Worm (Caenorhabditis elegans) whole organism, L1 larva: ENCODE data around the gene D2023.3.

Source experiments
- C04F5.9 ChIP-seq: sonication (generic microtip); optimal IDR thresholded peaks from 2 replicates; lab custom pipeline; 2016; ENCODE audit warnings: missing genetic modification characterization, missing compliant biosample characterization
- C16A3.4 ChIP-seq: fragments of 150-350 bp; optimal IDR thresholded peaks from 2 replicates; lab custom pipeline; 2014; ENCODE audit warnings: missing biosample characterization, missing genetic modification characterization
- aly-2 ChIP-seq: fragments of 150-350 bp; optimal IDR thresholded peaks from 2 replicates; lab custom pipeline; 2014; ENCODE audit warnings: missing biosample characterization, missing genetic modification characterization
- blmp-1 ChIP-seq: fragments of 150-350 bp; optimal IDR thresholded peaks from 2 replicates; lab custom pipeline; 2014; ENCODE audit warnings: missing biosample characterization, missing genetic modification characterization
- ceh-63 ChIP-seq: fragments of 200-800 bp; sonication (Bioruptor generic); optimal IDR thresholded peaks from 2 replicates; lab custom pipeline; 2018; ENCODE audit warnings: mild to moderate bottlenecking, missing genetic modification characterization, missing compliant biosample characterization
- ceh-8 ChIP-seq: fragments of 200-800 bp; sonication (Bioruptor generic); optimal IDR thresholded peaks from 2 replicates; lab custom pipeline; 2018; ENCODE audit warnings: mild to moderate bottlenecking, missing genetic modification characterization, moderate library complexity, missing compliant biosample characterization
- ceh-82 ChIP-seq, 3 experiments: fragments of 150-350 bp in 1 of 3; sonication (generic microtip) in 2 of 3; optimal IDR thresholded peaks; 2 replicates each; lab custom pipeline; 2014 to 2017; ENCODE audit warnings: missing biosample characterization in 3 of 3, missing genetic modification characterization in 3 of 3
- ceh-88 ChIP-seq: fragments of 200-800 bp; sonication (Bioruptor generic); IDR thresholded peaks from 2 replicates; pipeline ENCODE4 v1.3.6; 2022; ENCODE audit warnings: missing genetic modification characterization, missing compliant biosample characterization
- ceh-90 ChIP-seq: sonication (generic microtip); optimal IDR thresholded peaks from 2 replicates; lab custom pipeline; 2016; ENCODE audit warnings: missing genetic modification characterization, missing compliant biosample characterization
- dsc-1 ChIP-seq: sonication (generic microtip); optimal IDR thresholded peaks from 2 replicates; lab custom pipeline; 2016; ENCODE audit warnings: mild to moderate bottlenecking, missing genetic modification characterization, missing compliant biosample characterization
- efl-1 ChIP-seq, 4 experiments: fragments of 150-350 bp; optimal IDR thresholded peaks in 3 of 4; peaks in 1 of 4; 1 replicate in 1 of 4; 2 replicates in 3 of 4; lab custom pipeline; 2014; ENCODE audit warnings: missing biosample characterization in 2 of 4, missing genetic modification characterization in 2 of 4, missing genetic modification reagents in 2 of 4
- egl-13 ChIP-seq: sonication (generic microtip); optimal IDR thresholded peaks from 2 replicates; lab custom pipeline; 2016; ENCODE audit warnings: missing genotype, missing genetic modification reagents, missing genetic modification characterization, missing compliant biosample characterization
- elt-3 ChIP-seq, 6 experiments: fragments of 150-350 bp in 1 of 6; sonication (generic microtip); optimal IDR thresholded peaks; 2 replicates each; lab custom pipeline; 2017 to 2018; ENCODE audit warnings: missing biosample characterization in 6 of 6, missing genetic modification characterization in 6 of 6, inconsistent platforms in 1 of 6
- grh-1 ChIP-seq: fragments of 200-800 bp; sonication (Bioruptor generic); IDR thresholded peaks from 2 replicates; pipeline ENCODE4 v1.3.6; 2022; ENCODE audit warnings: missing genetic modification reagents, missing genetic modification characterization, missing compliant biosample characterization
- hlh-4 ChIP-seq: sonication (generic microtip); optimal IDR thresholded peaks from 2 replicates; lab custom pipeline; 2016; ENCODE audit warnings: mild to moderate bottlenecking, missing genetic modification characterization, missing compliant biosample characterization
- hpl-2 ChIP-seq: fragments of 150-350 bp; optimal IDR thresholded peaks from 2 replicates; lab custom pipeline; 2014; ENCODE audit warnings: missing biosample characterization, missing genetic modification reagents, missing genetic modification characterization
- irx-1 ChIP-seq: sonication (generic microtip); optimal IDR thresholded peaks from 2 replicates; lab custom pipeline; 2016; ENCODE audit warnings: missing genetic modification characterization, missing compliant biosample characterization
- isw-1 ChIP-seq: fragments of 200-800 bp; sonication (Bioruptor generic); IDR thresholded peaks from 2 replicates; pipeline ENCODE4 v1.3.6; 2022; ENCODE audit warnings: missing genetic modification characterization, missing compliant biosample characterization
- lin-14 ChIP-seq: fragments of 200-800 bp; sonication (Bioruptor generic); optimal IDR thresholded peaks from 2 replicates; lab custom pipeline; 2018; ENCODE audit warnings: mild to moderate bottlenecking, missing genetic modification characterization, moderate library complexity, missing compliant biosample characterization
- lin-35 ChIP-seq, 2 experiments: fragments of 150-350 bp; optimal IDR thresholded peaks; 2 replicates each; lab custom pipeline; 2014; ENCODE audit warnings: missing biosample characterization in 2 of 2, missing genetic modification characterization in 2 of 2, missing genetic modification reagents in 2 of 2
- lin-39 ChIP-seq: fragments of 150-350 bp; optimal IDR thresholded peaks from 2 replicates; lab custom pipeline; 2014; ENCODE audit warnings: missing biosample characterization, missing genetic modification reagents, missing genetic modification characterization
- lir-3 ChIP-seq: sonication (generic microtip); optimal IDR thresholded peaks from 2 replicates; lab custom pipeline; 2016; ENCODE audit warnings: mild to moderate bottlenecking, missing genetic modification characterization, moderate library complexity, missing compliant biosample characterization; ENCODE audit not compliant: poor library complexity
- lsy-2 ChIP-seq, 2 experiments: fragments of 150-350 bp; optimal IDR thresholded peaks; 2 replicates each; lab custom pipeline; 2014; ENCODE audit warnings: missing biosample characterization in 2 of 2, missing genetic modification characterization in 2 of 2
- mab-9 ChIP-seq: fragments of 200-800 bp; sonication (Bioruptor generic); IDR thresholded peaks from 2 replicates; pipeline ENCODE4 v1.3.6; 2022; ENCODE audit warnings: missing genetic modification reagents, missing genetic modification characterization, missing compliant biosample characterization
- mep-1 ChIP-seq: fragments of 150-350 bp; optimal IDR thresholded peaks from 2 replicates; lab custom pipeline; 2014; ENCODE audit warnings: missing biosample characterization, missing genetic modification characterization
- nhr-19 ChIP-seq: fragments of 200-800 bp; sonication (Bioruptor generic); conservative IDR thresholded peaks from 2 replicates; pipeline ENCODE4 v1.3.6; 2022; ENCODE audit warnings: missing genetic modification characterization, missing compliant biosample characterization
- nhr-20 ChIP-seq: sonication (generic microtip); optimal IDR thresholded peaks from 2 replicates; lab custom pipeline; 2016; ENCODE audit warnings: mild to moderate bottlenecking, missing genetic modification characterization, missing compliant biosample characterization
- nhr-237 ChIP-seq: fragments of 150-350 bp; optimal IDR thresholded peaks from 2 replicates; lab custom pipeline; 2014; ENCODE audit warnings: missing biosample characterization, missing genetic modification characterization
- nhr-28 ChIP-seq: fragments of 150-350 bp; optimal IDR thresholded peaks from 2 replicates; lab custom pipeline; 2014; ENCODE audit warnings: missing biosample characterization, missing genetic modification characterization
- nhr-47 ChIP-seq: sonication (generic microtip); optimal IDR thresholded peaks from 2 replicates; lab custom pipeline; 2016; ENCODE audit warnings: mild to moderate bottlenecking, missing genetic modification characterization, moderate library complexity, missing compliant biosample characterization
- nhr-71 ChIP-seq: sonication (generic microtip); optimal IDR thresholded peaks from 2 replicates; lab custom pipeline; 2016; ENCODE audit warnings: mild to moderate bottlenecking, missing genetic modification characterization, moderate library complexity, missing compliant biosample characterization
- nhr-77 ChIP-seq: fragments of 150-350 bp; optimal IDR thresholded peaks from 2 replicates; lab custom pipeline; 2014; ENCODE audit warnings: missing biosample characterization, missing genetic modification characterization
- nhr-84 ChIP-seq: sonication (generic microtip); optimal IDR thresholded peaks from 2 replicates; lab custom pipeline; 2017; ENCODE audit warnings: missing biosample characterization, missing genetic modification characterization
- nhr-85 ChIP-seq: sonication (generic microtip); peaks from one replicate; lab custom pipeline; 2016; ENCODE audit warnings: missing genetic modification characterization, inconsistent platforms, missing compliant biosample characterization
- nhr-90 ChIP-seq: sonication (generic microtip); optimal IDR thresholded peaks from 2 replicates; lab custom pipeline; 2016; ENCODE audit warnings: mild to moderate bottlenecking, missing genetic modification characterization, missing compliant biosample characterization; ENCODE audit not compliant: poor library complexity
- pag-3 ChIP-seq: sonication (generic microtip); optimal IDR thresholded peaks from 2 replicates; lab custom pipeline; 2017; ENCODE audit warnings: missing genetic modification characterization, mild to moderate bottlenecking, missing compliant biosample characterization, antibody characterized with exemption, borderline replicate concordance; ENCODE audit not compliant: insufficient read depth
- pqm-1 ChIP-seq: sonication (generic microtip); optimal IDR thresholded peaks from 3 replicates; lab custom pipeline; 2017; ENCODE audit warnings: missing biosample characterization, missing genetic modification characterization
- snpc-4 ChIP-seq: fragments of 150-350 bp; optimal IDR thresholded peaks from 2 replicates; lab custom pipeline; 2014; ENCODE audit warnings: missing biosample characterization, missing genetic modification characterization
- snu-23 ChIP-seq: sonication (generic microtip); optimal IDR thresholded peaks from 2 replicates; lab custom pipeline; 2016; ENCODE audit warnings: missing genetic modification characterization, missing compliant biosample characterization
- sox-4 ChIP-seq: sonication (generic microtip); optimal IDR thresholded peaks from 2 replicates; lab custom pipeline; 2016; ENCODE audit warnings: missing genetic modification characterization, missing compliant biosample characterization
- sup-37 ChIP-seq: fragments of 200-800 bp; sonication (Bioruptor generic); optimal IDR thresholded peaks from 2 replicates; lab custom pipeline; 2018; ENCODE audit warnings: mild to moderate bottlenecking, missing genetic modification characterization, missing compliant biosample characterization
- tbx-2 ChIP-seq: sonication (generic microtip); optimal IDR thresholded peaks from 2 replicates; lab custom pipeline; 2016; ENCODE audit warnings: missing genetic modification characterization, missing compliant biosample characterization
- unc-130 ChIP-seq: fragments of 150-350 bp; optimal IDR thresholded peaks from 2 replicates; lab custom pipeline; 2017; ENCODE audit warnings: missing biosample characterization, missing genetic modification characterization, inconsistent platforms
- unc-86 ChIP-seq: sonication (generic microtip); optimal IDR thresholded peaks from 2 replicates; lab custom pipeline; 2016; ENCODE audit warnings: missing genetic modification characterization, missing compliant biosample characterization
- vab-15 ChIP-seq: sonication (generic microtip); optimal IDR thresholded peaks from 2 replicates; lab custom pipeline; 2017; ENCODE audit warnings: missing genotype, mild to moderate bottlenecking, missing genetic modification characterization, missing compliant biosample characterization
- xbp-1 ChIP-seq: sonication (generic microtip); optimal IDR thresholded peaks from 2 replicates; lab custom pipeline; 2016; ENCODE audit warnings: missing genetic modification characterization, missing compliant biosample characterization
- zip-4 ChIP-seq: fragments of 200-800 bp; sonication (Bioruptor generic); optimal IDR thresholded peaks from 2 replicates; lab custom pipeline; 2018; ENCODE audit warnings: mild to moderate bottlenecking, missing genetic modification characterization, moderate library complexity, missing compliant biosample characterization
- ztf-4 ChIP-seq: fragments of 150-350 bp; optimal IDR thresholded peaks from 2 replicates; lab custom pipeline; 2014; ENCODE audit warnings: missing biosample characterization, missing genetic modification characterization

Gene D2023.3

DNA sequence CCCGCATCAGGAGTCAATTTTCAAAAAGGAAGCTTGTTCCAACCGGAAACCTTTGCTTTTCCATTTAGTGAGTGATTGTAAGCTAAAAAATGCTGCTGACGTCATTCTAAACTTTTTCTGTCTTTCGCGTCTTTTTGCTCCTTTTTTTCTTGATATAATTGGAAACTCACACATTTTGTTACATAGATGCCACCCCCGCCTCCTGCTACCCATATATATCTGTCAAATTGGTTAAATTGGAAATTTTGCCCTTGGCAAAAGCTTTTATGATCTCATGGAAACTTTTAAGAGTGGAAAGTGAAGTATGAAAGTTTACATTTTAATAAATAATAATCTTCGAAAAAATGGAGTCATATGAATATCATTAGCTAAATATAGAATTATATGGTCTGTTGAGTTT lies 1.9 kb downstream of the D2023.3 start:
- peak; percentile 2 for TF ChIP-seq unc-86
- no peak for TF ChIP-seq ceh-63
- TF ChIP-seq mab-9, result no peak
- TF ChIP-seq irx-1, result peak; percentile 9
- no peak for TF ChIP-seq unc-130 (tag; lab: Kevin White, UChicago)
- TF ChIP-seq C16A3.4 (tag; lab: Kevin White, UChicago), result no peak
- TF ChIP-seq efl-1 (optimal IDR thresholded peaks at IDR 0.05; lab: Kevin White, UChicago), result no peak
- peak in 1 of 2 experiments; percentile 80 for TF ChIP-seq efl-1 (GFP tag; optimal IDR thresholded peaks at IDR 0.05 in 1 of 2; lab: Kevin White, UChicago)
- TF ChIP-seq lin-14 (GFP tag; lab: Kevin White, UChicago), result peak; percentile 67

DNA sequence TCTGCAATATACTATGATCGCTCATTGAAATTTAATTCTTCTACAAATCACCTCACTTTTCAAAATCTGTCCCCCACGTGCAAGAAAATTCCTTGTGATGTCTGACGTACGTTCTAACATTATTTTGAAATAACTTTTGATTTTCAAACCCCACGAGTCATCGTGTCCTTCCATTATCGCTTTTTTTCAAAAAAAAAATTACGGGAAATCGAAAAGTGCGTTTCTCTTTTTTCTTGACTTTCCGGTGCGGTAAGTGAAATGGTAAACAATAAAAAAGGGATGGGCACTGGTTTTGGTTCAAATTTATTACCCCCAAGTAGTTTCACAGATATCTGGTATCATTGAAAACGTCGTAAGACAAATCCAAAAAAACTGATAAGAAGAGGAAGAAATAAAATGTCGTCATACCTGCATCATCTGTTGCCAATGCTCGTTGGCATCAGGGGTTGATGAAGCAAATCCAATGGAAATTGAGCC lies 8.3 kb downstream of the D2023.3 start:
- TF ChIP-seq nhr-19 (GFP tag; lab: Robert Waterston, UW), result peak; percentile 62
- no peak for TF ChIP-seq unc-130 (tag; lab: Kevin White, UChicago)
- TF ChIP-seq ztf-4 (tag; lab: Kevin White, UChicago), result no peak
- peak; percentile 66 for TF ChIP-seq lin-14 (GFP tag; lab: Kevin White, UChicago)
- TF ChIP-seq nhr-85 (tag; lab: Kevin White, UChicago), result peak; percentile 95
- TF ChIP-seq efl-1 (optimal IDR thresholded peaks at IDR 0.05; lab: Kevin White, UChicago), result no peak
- peak in 1 of 2 experiments; percentile 79 for TF ChIP-seq efl-1 (GFP tag; optimal IDR thresholded peaks at IDR 0.05 in 1 of 2; lab: Kevin White, UChicago)
- TF ChIP-seq lin-35 (GFP tag; optimal IDR thresholded peaks at IDR 0.05; lab: Kevin White, UChicago), result peak in 1 of 2 experiments; percentile 50
- TF ChIP-seq nhr-47, result peak; percentile 49
- peak; percentile 44 for TF ChIP-seq ceh-8
- TF ChIP-seq lsy-2 (tag; optimal IDR thresholded peaks at IDR 0.05; lab: Kevin White, UChicago), result peak in 1 of 2 experiments; percentile 2
- peak; percentile 85 for TF ChIP-seq nhr-71
- peak; percentile 40 for TF ChIP-seq snu-23 (GFP tag; lab: Kevin White, UChicago)
- TF ChIP-seq blmp-1, result peak; percentile 85
- no peak for TF ChIP-seq egl-13
- peak; percentile 29 for TF ChIP-seq tbx-2 (tag; lab: Kevin White, UChicago)
- peak in 4 of 6 experiments; percentile 24 to 33 (median 26) for TF ChIP-seq elt-3 (tag; optimal IDR thresholded peaks at IDR 0.05; lab: Kevin White, UChicago)
- peak; percentile 86 for TF ChIP-seq nhr-20
- TF ChIP-seq vab-15 (tag; lab: Kevin White, UChicago), result no peak
- TF ChIP-seq snpc-4, result no peak
- TF ChIP-seq grh-1 (GFP tag; lab: Robert Waterston, UW), result 0 out of 2 replicates have a peak, but pooled peaks have one; percentile 24
- peak; percentile 32 for TF ChIP-seq nhr-90
- TF ChIP-seq, all 84 proteins: peak for 16

DNA sequence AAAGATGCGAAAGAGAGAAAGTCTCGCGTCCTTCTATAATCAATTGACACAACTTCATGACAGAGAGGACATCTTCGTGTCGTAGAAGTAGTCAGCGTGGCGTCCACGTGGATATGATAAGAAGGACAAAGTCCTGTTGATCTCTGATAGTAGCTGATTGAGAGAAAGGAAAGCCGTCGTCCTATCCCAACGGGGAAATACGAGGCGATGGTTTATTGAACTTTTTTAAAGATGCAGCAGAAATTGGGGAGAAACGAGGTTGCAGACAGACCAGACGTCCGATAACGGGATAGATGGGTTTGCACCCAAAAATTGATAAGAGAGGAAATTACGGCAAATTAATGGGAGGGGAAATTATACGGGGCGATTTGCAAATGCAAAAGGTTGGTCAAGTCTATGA lies 9.3 kb downstream of the D2023.3 start:
- TF ChIP-seq mep-1 (tag; lab: Kevin White, UChicago) (peak; percentile 36), nhr-85 (tag; lab: Kevin White, UChicago) (peak; percentile 99), zip-4 (GFP tag; lab: Kevin White, UChicago) (no peak), pag-3 (tag; lab: Kevin White, UChicago) (no peak), nhr-71 (peak; percentile 91), ceh-82 (tag; optimal IDR thresholded peaks at IDR 0.05; lab: Kevin White, UChicago) (no peak), xbp-1 (tag; lab: Kevin White, UChicago) (peak; percentile 25), nhr-28 (tag; lab: Kevin White, UChicago) (no peak), hlh-4 (tag; lab: Kevin White, UChicago) (no peak), pqm-1 (tag; lab: Kevin White, UChicago) (no peak), lin-39 (tag; lab: Kevin White, UChicago) (no peak), sup-37 (GFP tag; lab: Kevin White, UChicago) (no peak), hpl-2 (GFP tag; lab: Kevin White, UChicago) (no peak), lin-14 (GFP tag; lab: Kevin White, UChicago) (peak; percentile 89), nhr-237 (tag; lab: Kevin White, UChicago) (no peak), nhr-90 (peak; percentile 89), dsc-1 (tag; lab: Kevin White, UChicago) (no peak), ztf-4 (tag; lab: Kevin White, UChicago) (peak; percentile 55), sox-4 (no peak), grh-1 (GFP tag; lab: Robert Waterston, UW) (peak; percentile 86), nhr-77 (tag; lab: Kevin White, UChicago) (peak; percentile 45), nhr-84 (tag; lab: Kevin White, UChicago) (no peak), lir-3 (tag; lab: Kevin White, UChicago) (no peak), snpc-4 (no peak), vab-15 (tag; lab: Kevin White, UChicago) (no peak), nhr-19 (GFP tag; lab: Robert Waterston, UW) (peak; percentile 81), isw-1 (GFP tag; lab: Robert Waterston, UW) (no peak), ceh-90 (tag; lab: Kevin White, UChicago) (no peak), ceh-88 (GFP tag; lab: Robert Waterston, UW) (no peak), aly-2 (tag; lab: Kevin White, UChicago) (no peak), C04F5.9 (tag; lab: Kevin White, UChicago) (no peak)
